Worm (Caenorhabditis elegans) whole organism, L4 larva: ENCODE results near the gene spsb-2.

ENCODE experiments used
- F26F4.8 ChIP-seq: fragments of 200-800 bp; sonication (Bioruptor generic); conservative IDR thresholded peaks from 2 replicates; pipeline ENCODE4 v1.3.6; 2022; ENCODE audit warnings: missing genetic modification characterization, missing compliant biosample characterization
- R02D3.7 ChIP-seq: fragments of 150-350 bp; sonication (generic microtip); optimal IDR thresholded peaks from 3 replicates; lab custom pipeline; 2014; ENCODE audit warnings: missing biosample characterization, missing genetic modification characterization
- ZK546.5 ChIP-seq, 2 experiments: sonication (generic microtip); optimal IDR thresholded peaks; 2 replicates each; lab custom pipeline; 2017; ENCODE audit warnings: missing biosample characterization in 2 of 2, missing genetic modification characterization in 2 of 2
- aha-1 ChIP-seq: fragments of 150-350 bp; peaks from one replicate; lab custom pipeline; 2014; ENCODE audit warnings: missing biosample characterization, missing genetic modification characterization
- arid-1 ChIP-seq: fragments of 200-800 bp; sonication (Bioruptor generic); conservative IDR thresholded peaks from 2 replicates; pipeline ENCODE4 v1.3.6; 2022; ENCODE audit warnings: missing genetic modification reagents, missing genetic modification characterization, missing compliant biosample characterization
- ceh-62 ChIP-seq: sonication (generic microtip); optimal IDR thresholded peaks from 2 replicates; lab custom pipeline; 2017; ENCODE audit warnings: missing biosample characterization, missing genetic modification characterization
- ceh-82 ChIP-seq: sonication (generic microtip); optimal IDR thresholded peaks from 2 replicates; lab custom pipeline; 2017; ENCODE audit warnings: missing biosample characterization, missing genetic modification characterization
- cey-2 ChIP-seq: sonication (generic microtip); optimal IDR thresholded peaks from 3 replicates; lab custom pipeline; 2017; ENCODE audit warnings: missing genetic modification characterization, mild to moderate bottlenecking, missing compliant biosample characterization, antibody characterized with exemption, borderline replicate concordance; ENCODE audit not compliant: insufficient read depth
- ctbp-1 ChIP-seq: fragments of 200-800 bp; sonication (Bioruptor generic); IDR thresholded peaks from 2 replicates; pipeline ENCODE4 v1.3.6; 2022; ENCODE audit warnings: missing genetic modification reagents, missing genetic modification characterization, missing compliant biosample characterization
- daf-12 ChIP-seq: fragments of 150-350 bp; optimal IDR thresholded peaks from 2 replicates; lab custom pipeline; 2014; ENCODE audit warnings: missing biosample characterization, missing genetic modification reagents, missing genetic modification characterization
- daf-16 ChIP-seq, 3 experiments: sonication (generic microtip); optimal IDR thresholded peaks; 2 replicates each; lab custom pipeline; 2016 to 2017; ENCODE audit warnings: missing genetic modification characterization in 3 of 3, missing genetic modification reagents in 3 of 3, mild to moderate bottlenecking in 2 of 3, missing compliant biosample characterization in 2 of 3, missing biosample characterization in 1 of 3, moderate library complexity in 1 of 3
- dmd-6 ChIP-seq: fragments of 200-800 bp; sonication (Bioruptor generic); IDR thresholded peaks from 2 replicates; pipeline ENCODE4 v1.3.6; 2022; ENCODE audit warnings: missing genetic modification reagents, missing genetic modification characterization, missing compliant biosample characterization
- dmd-9 ChIP-seq: fragments of 200-800 bp; sonication (Bioruptor generic); IDR thresholded peaks from 2 replicates; pipeline ENCODE4 v1.3.6; 2022; ENCODE audit warnings: missing genetic modification reagents, missing genetic modification characterization, missing compliant biosample characterization
- dpl-1 ChIP-seq: fragments of 150-350 bp; optimal IDR thresholded peaks from 2 replicates; lab custom pipeline; 2014; ENCODE audit warnings: missing biosample characterization, missing genetic modification reagents, missing genetic modification characterization
- duxl-1 ChIP-seq: sonication (generic microtip); optimal IDR thresholded peaks from 2 replicates; lab custom pipeline; 2016; ENCODE audit warnings: mild to moderate bottlenecking, missing genetic modification characterization, moderate library complexity, missing compliant biosample characterization; ENCODE audit not compliant: poor library complexity
- dve-1 ChIP-seq: sonication (generic microtip); optimal IDR thresholded peaks from 2 replicates; lab custom pipeline; 2017; ENCODE audit warnings: antibody characterized with exemption, mild to moderate bottlenecking, missing genetic modification characterization, missing compliant biosample characterization; ENCODE audit not compliant: insufficient read depth
- hif-1 ChIP-seq, 2 experiments: sonication (generic microtip); optimal IDR thresholded peaks; 2 replicates each; lab custom pipeline; 2016 to 2017; ENCODE audit warnings: missing compliant biosample characterization in 2 of 2, missing genetic modification characterization in 2 of 2, missing genetic modification reagents in 2 of 2, missing genotype in 2 of 2, mild to moderate bottlenecking in 1 of 2
- hlh-11 ChIP-seq: fragments of 200-800 bp; sonication (Bioruptor generic); optimal IDR thresholded peaks from 2 replicates; lab custom pipeline; 2018; ENCODE audit warnings: mild to moderate bottlenecking, missing genetic modification characterization, missing compliant biosample characterization
- hlh-30 ChIP-seq: sonication (generic microtip); optimal IDR thresholded peaks from 2 replicates; lab custom pipeline; 2017; ENCODE audit warnings: antibody characterized with exemption, mild to moderate bottlenecking, missing genetic modification characterization, missing compliant biosample characterization; ENCODE audit not compliant: insufficient read depth
- jun-1 ChIP-seq: fragments of 150-350 bp; optimal IDR thresholded peaks from 2 replicates; lab custom pipeline; 2014; ENCODE audit warnings: missing biosample characterization, missing genetic modification reagents, missing genetic modification characterization
- lin-1 ChIP-seq: fragments of 200-800 bp; sonication (Bioruptor generic); IDR thresholded peaks from 2 replicates; pipeline ENCODE4 v1.3.6; 2022; ENCODE audit warnings: missing genetic modification reagents, missing genetic modification characterization, missing compliant biosample characterization
- lin-38 ChIP-seq: fragments of 200-800 bp; sonication (Bioruptor generic); IDR thresholded peaks from 2 replicates; pipeline ENCODE4 v1.3.6; 2022; ENCODE audit warnings: missing genetic modification reagents, missing genetic modification characterization, missing compliant biosample characterization
- lsy-2 ChIP-seq, 2 experiments: fragments of 150-350 bp in 1 of 2; sonication (generic microtip) in 1 of 2; optimal IDR thresholded peaks; 2 replicates each; lab custom pipeline; 2014 to 2017; ENCODE audit warnings: missing biosample characterization in 2 of 2, missing genetic modification characterization in 2 of 2
- mep-1 ChIP-seq: fragments of 150-350 bp; sonication (generic microtip); optimal IDR thresholded peaks from 3 replicates; lab custom pipeline; 2014; ENCODE audit warnings: missing biosample characterization, missing genetic modification characterization
- nhr-11 ChIP-seq: fragments of 150-350 bp; optimal IDR thresholded peaks from 2 replicates; lab custom pipeline; 2014; ENCODE audit warnings: missing biosample characterization, missing genetic modification characterization
- nhr-25 ChIP-seq: sonication (generic microtip); optimal IDR thresholded peaks from 2 replicates; lab custom pipeline; 2017; ENCODE audit warnings: missing genetic modification characterization, mild to moderate bottlenecking, missing compliant biosample characterization, antibody characterized with exemption, moderate library complexity, borderline replicate concordance; ENCODE audit not compliant: insufficient read depth
- nhr-42 ChIP-seq: fragments of 200-800 bp; sonication (Bioruptor generic); IDR thresholded peaks from 2 replicates; pipeline ENCODE4 v1.3.6; 2022; ENCODE audit warnings: missing genetic modification characterization, missing compliant biosample characterization
- nhr-6 ChIP-seq: fragments of 150-350 bp; optimal IDR thresholded peaks from 2 replicates; lab custom pipeline; 2014; ENCODE audit warnings: missing biosample characterization, missing genetic modification characterization
- nhr-77 ChIP-seq: fragments of 150-350 bp; optimal IDR thresholded peaks from 2 replicates; lab custom pipeline; 2014; ENCODE audit warnings: missing biosample characterization, missing genetic modification characterization
- pqm-1 ChIP-seq: sonication (generic microtip); optimal IDR thresholded peaks from 2 replicates; lab custom pipeline; 2017; ENCODE audit warnings: missing biosample characterization, missing genetic modification characterization
- saeg-2 ChIP-seq: fragments of 200-800 bp; sonication (Bioruptor generic); IDR thresholded peaks from 2 replicates; pipeline ENCODE4 v1.3.6; 2022; ENCODE audit warnings: missing genetic modification reagents, missing genetic modification characterization, missing compliant biosample characterization
- spr-1 ChIP-seq: sonication (generic microtip); optimal IDR thresholded peaks from 2 replicates; lab custom pipeline; 2016; ENCODE audit warnings: mild to moderate bottlenecking, missing genetic modification characterization, missing compliant biosample characterization
- tra-1 ChIP-seq: fragments of 200-800 bp; sonication (Bioruptor generic); IDR thresholded peaks from 2 replicates; pipeline ENCODE4 v1.3.6; 2022; ENCODE audit warnings: missing genetic modification reagents, missing genetic modification characterization, missing compliant biosample characterization
- unc-130 ChIP-seq: sonication (generic microtip); optimal IDR thresholded peaks from 2 replicates; lab custom pipeline; 2016; ENCODE audit warnings: missing genetic modification reagents, missing genetic modification characterization, missing compliant biosample characterization
- unc-39 ChIP-seq: sonication (generic microtip); optimal IDR thresholded peaks from 2 replicates; lab custom pipeline; 2017; ENCODE audit warnings: missing biosample characterization, missing genetic modification characterization
- unc-62 ChIP-seq, 3 experiments: fragments of 150-350 bp in 1 of 3; sonication (generic microtip); optimal IDR thresholded peaks in 2 of 3; peaks in 1 of 3; 1 replicate in 1 of 3; 2 replicates in 2 of 3; lab custom pipeline; 2014 to 2017; ENCODE audit warnings: missing biosample characterization in 3 of 3, missing genetic modification characterization in 3 of 3, missing genetic modification reagents in 3 of 3, missing genotype in 1 of 3
- vab-7 ChIP-seq: fragments of 200-800 bp; sonication (Bioruptor generic); IDR thresholded peaks from 2 replicates; pipeline ENCODE4 v1.3.6; 2022; ENCODE audit warnings: missing genetic modification reagents, missing genetic modification characterization, missing compliant biosample characterization
- zag-1 ChIP-seq: fragments of 150-350 bp; optimal IDR thresholded peaks from 2 replicates; lab custom pipeline; 2014; ENCODE audit warnings: missing biosample characterization, missing genetic modification characterization
- zfp-3 ChIP-seq: fragments of 200-800 bp; sonication (Bioruptor generic); conservative IDR thresholded peaks from 2 replicates; pipeline ENCODE4 v1.3.6; 2022; ENCODE audit warnings: missing genetic modification reagents, missing genetic modification characterization, missing compliant biosample characterization
- zip-11 ChIP-seq: fragments of 200-800 bp; sonication (Bioruptor generic); IDR thresholded peaks from 2 replicates; pipeline ENCODE4 v1.3.6; 2022; ENCODE audit warnings: missing genetic modification characterization, missing compliant biosample characterization
- zip-2 ChIP-seq: fragments of 150-350 bp; optimal IDR thresholded peaks from 2 replicates; lab custom pipeline; 2014; ENCODE audit warnings: missing biosample characterization, missing genetic modification characterization
- ztf-11 ChIP-seq: fragments of 150-350 bp; optimal IDR thresholded peaks from 2 replicates; lab custom pipeline; 2014; ENCODE audit warnings: missing biosample characterization, missing genetic modification characterization

The spsb-2 gene

DNA sequence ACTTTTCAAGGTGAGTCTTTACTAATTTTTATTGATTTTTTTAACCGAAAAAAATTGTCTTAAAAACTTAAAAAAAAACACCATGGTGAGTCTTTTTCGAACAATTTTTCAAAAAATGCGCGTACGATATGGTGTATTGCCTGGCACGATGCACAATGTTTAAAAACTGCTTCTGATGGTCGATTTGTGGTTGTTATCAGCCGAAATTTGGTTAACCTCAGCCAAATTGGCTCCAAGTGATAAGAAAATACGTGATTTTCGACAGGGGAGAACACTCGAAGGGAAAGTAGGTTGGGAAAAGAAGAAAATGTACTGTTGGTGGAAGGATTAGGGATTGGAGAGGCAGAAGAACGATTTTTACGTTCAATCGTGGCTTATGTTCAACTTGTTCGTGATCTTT is 22.6 kb upstream of the spsb-2 start:
- TF ChIP-seq dve-1 (peak; percentile 34), saeg-2 (GFP tag; lab: Robert Waterston, UW) (no peak), zfp-3 (GFP tag; lab: Robert Waterston, UW) (no peak), duxl-1 (tag; lab: Kevin White, UChicago) (no peak), spr-1 (no peak), aha-1 (tag; lab: Kevin White, UChicago) (peak; percentile 33), hif-1 (tag; optimal IDR thresholded peaks at IDR 0.05; lab: Kevin White, UChicago) (peak in 1 of 2 experiments; percentile 74), ZK546.5 (tag; optimal IDR thresholded peaks at IDR 0.05; lab: Kevin White, UChicago) (no peak), cey-2 (tag; lab: Kevin White, UChicago) (no peak), lsy-2 (tag; optimal IDR thresholded peaks at IDR 0.05; lab: Kevin White, UChicago) (no peak), zip-2 (tag; lab: Kevin White, UChicago) (no peak), daf-16 (GFP tag; optimal IDR thresholded peaks at IDR 0.05; lab: Kevin White, UChicago) (no peak), daf-16 (tag; optimal IDR thresholded peaks at IDR 0.05; lab: Kevin White, UChicago) (peak; percentile 53), pqm-1 (tag; lab: Kevin White, UChicago) (peak; percentile 47), unc-39 (tag; lab: Kevin White, UChicago) (no peak), hlh-11 (tag; lab: Kevin White, UChicago) (peak; percentile 48), lin-1 (GFP tag; lab: Robert Waterston, UW) (no peak), dmd-9 (GFP tag; lab: Robert Waterston, UW) (no peak), hlh-30 (tag; lab: Kevin White, UChicago) (peak; percentile 8), tra-1 (0 out of 2 replicates have a peak, but pooled peaks have one; percentile 24), F26F4.8 (no peak), arid-1 (GFP tag; lab: Robert Waterston, UW) (no peak), nhr-11 (tag; lab: Kevin White, UChicago) (no peak), dmd-6 (peak; percentile 21; the same call in 1 of the 2 replicates), mep-1 (tag; lab: Kevin White, UChicago) (no peak)

DNA sequence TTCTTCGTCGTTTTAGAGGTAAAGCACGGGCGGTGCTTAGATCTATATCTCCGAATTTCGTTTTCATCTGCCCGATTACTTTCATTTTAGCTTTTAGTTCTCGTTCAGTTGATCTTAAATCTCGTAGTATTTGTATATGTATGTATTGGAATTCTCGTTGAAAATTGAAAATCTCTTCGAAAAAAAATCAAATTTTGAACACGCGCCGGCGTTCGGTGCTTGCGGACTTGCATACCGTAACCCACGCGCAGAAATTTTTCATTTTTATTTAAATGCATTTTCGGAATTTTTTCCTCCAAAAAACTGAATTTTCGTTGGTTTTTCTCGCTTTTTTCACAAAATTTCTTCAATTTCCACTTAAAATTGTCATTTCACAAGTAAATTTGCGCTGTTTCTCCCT is 22.0 kb upstream of the spsb-2 start:
- TF ChIP-seq dpl-1 (GFP tag; lab: Kevin White, UChicago) (peak; percentile 55), daf-12 (tag; lab: Kevin White, UChicago) (no peak), ceh-82 (tag; lab: Kevin White, UChicago) (no peak), aha-1 (tag; lab: Kevin White, UChicago) (peak; percentile 88), nhr-77 (tag; lab: Kevin White, UChicago) (peak; percentile 3), lin-38 (GFP tag; lab: Robert Waterston, UW) (peak; percentile 17; the same call in 1 of the 2 replicates), lsy-2 (tag; optimal IDR thresholded peaks at IDR 0.05; lab: Kevin White, UChicago) (peak in 1 of 2 experiments; percentile 89), unc-62 (GFP tag; optimal IDR thresholded peaks at IDR 0.05 in 1 of 2; lab: Kevin White, UChicago) (no peak), unc-62 (tag; optimal IDR thresholded peaks at IDR 0.05; lab: Kevin White, UChicago) (no peak)

DNA sequence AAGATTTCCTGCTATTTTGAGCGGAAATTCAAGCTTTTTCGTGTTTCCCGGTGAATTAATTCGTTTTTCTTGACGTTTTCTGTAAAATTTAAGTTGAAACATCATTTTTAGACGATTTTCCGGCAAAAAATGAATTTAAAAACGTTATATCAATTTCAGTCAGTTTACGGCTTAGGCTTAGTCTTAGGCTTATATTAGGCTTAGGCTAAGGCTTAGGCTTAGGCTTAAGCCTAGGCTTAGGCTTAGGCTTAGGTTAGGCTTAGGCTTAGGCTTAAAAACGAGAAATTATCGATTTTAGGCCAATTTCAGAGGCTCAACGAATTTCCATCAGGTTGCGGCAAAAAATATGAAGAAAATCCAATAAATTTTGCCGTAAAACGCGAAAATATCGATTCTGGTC is 21.3 kb upstream of the spsb-2 start:
- TF ChIP-seq F26F4.8 (no peak), ceh-62 (tag; lab: Kevin White, UChicago) (no peak), zip-11 (GFP tag; lab: Robert Waterston, UW) (no peak), mep-1 (tag; lab: Kevin White, UChicago) (no peak), unc-130 (GFP tag; lab: Kevin White, UChicago) (no peak), daf-12 (tag; lab: Kevin White, UChicago) (no peak), vab-7 (GFP tag; lab: Robert Waterston, UW) (no peak), R02D3.7 (tag; lab: Kevin White, UChicago) (no peak), jun-1 (no peak), unc-39 (tag; lab: Kevin White, UChicago) (no peak), nhr-6 (no peak), ztf-11 (no peak), nhr-42 (GFP tag; lab: Robert Waterston, UW) (no peak), zag-1 (tag; lab: Kevin White, UChicago) (no peak), ctbp-1 (GFP tag; lab: Robert Waterston, UW) (no peak), nhr-25 (tag; lab: Kevin White, UChicago) (no peak), zfp-3 (GFP tag; lab: Robert Waterston, UW) (no peak)
